Fruit fly (Drosophila melanogaster) whole organism, embryonic: ENCODE data around the gene CG2691.

Source experiments
- B-H1 ChIP-seq: fragments of 200-800 bp; sonication (Bioruptor generic); IDR thresholded peaks from 3 replicates; pipeline ENCODE4 v1.3.6; 2022; ENCODE audit warnings: missing biosample characterization, missing genetic modification characterization
- CG10321 ChIP-seq: fragments of 200-800 bp; sonication (Bioruptor generic); IDR thresholded peaks from 2 replicates; pipeline ENCODE4 v1.3.6; 2022; ENCODE audit warnings: missing biosample characterization, missing genetic modification characterization
- CG10366 ChIP-seq: fragments of 200-800 bp; sonication (Bioruptor generic); IDR thresholded peaks from 2 replicates; pipeline ENCODE4 v1.3.6; 2022; ENCODE audit warnings: missing biosample characterization, missing genetic modification characterization
- CG12299 ChIP-seq: fragments of 200-800 bp; sonication (Bioruptor generic); optimal IDR thresholded peaks from 2 replicates; lab custom pipeline; 2018; ENCODE audit warnings: missing biosample characterization, mild to moderate bottlenecking, missing genetic modification characterization
- CG12391 ChIP-seq: fragments of 200-800 bp; sonication (Bioruptor generic); optimal IDR thresholded peaks from 3 replicates; lab custom pipeline; 2018; ENCODE audit warnings: missing biosample characterization, mild to moderate bottlenecking, missing genetic modification characterization, moderate library complexity
- CG14441 ChIP-seq: fragments of 200-800 bp; sonication (Bioruptor generic); IDR thresholded peaks from 2 replicates; pipeline ENCODE4 v1.3.6; 2022; ENCODE audit warnings: missing biosample characterization, missing genetic modification characterization
- CG15073 ChIP-seq: fragments of 200-800 bp; sonication (Bioruptor generic); optimal IDR thresholded peaks from 2 replicates; lab custom pipeline; 2016; ENCODE audit warnings: missing biosample characterization, missing genetic modification characterization
- CG16779 ChIP-seq: fragments of 200-800 bp; sonication (Bioruptor generic); IDR thresholded peaks from 2 replicates; pipeline ENCODE4 v1.3.6; 2022; ENCODE audit warnings: missing biosample characterization, missing genetic modification characterization
- CG16813 ChIP-seq: fragments of 200-800 bp; sonication (Bioruptor generic); IDR thresholded peaks from 3 replicates; pipeline ENCODE4 v1.3.6; 2022; ENCODE audit warnings: missing biosample characterization, missing genetic modification characterization; ENCODE audit not compliant: partially characterized antibody
- CG31388 ChIP-seq: fragments of 200-800 bp; sonication (Bioruptor generic); optimal IDR thresholded peaks from 2 replicates; lab custom pipeline; 2016; ENCODE audit warnings: missing biosample characterization, missing genetic modification characterization
- CG32772 ChIP-seq: fragments of 200-800 bp; sonication (Bioruptor generic); IDR thresholded peaks from 2 replicates; pipeline ENCODE4 v1.3.6; 2022; ENCODE audit warnings: missing biosample characterization, missing genetic modification characterization
- CG4328 ChIP-seq: fragments of 200-800 bp; sonication (Bioruptor generic); optimal IDR thresholded peaks from 3 replicates; lab custom pipeline; 2017; ENCODE audit warnings: missing biosample characterization, missing genetic modification reagents, missing genetic modification characterization
- CG7839 ChIP-seq: fragments of 200-800 bp; sonication (Bioruptor generic); optimal IDR thresholded peaks from 3 replicates; lab custom pipeline; 2018; ENCODE audit warnings: missing biosample characterization, mild to moderate bottlenecking, missing genetic modification characterization, moderate library complexity
- CG8359 ChIP-seq: fragments of 200-800 bp; sonication (Bioruptor generic); optimal IDR thresholded peaks from 2 replicates; lab custom pipeline; 2017; ENCODE audit warnings: missing biosample characterization, mild to moderate bottlenecking, missing genetic modification characterization, borderline replicate concordance
- CG8924 ChIP-seq: fragments of 200-800 bp; optimal IDR thresholded peaks from 3 replicates; lab custom pipeline; 2019; ENCODE audit warnings: missing biosample characterization, mild to moderate bottlenecking, missing genetic modification characterization, moderate library complexity
- CG9215 ChIP-seq: fragments of 200-800 bp; sonication (Bioruptor generic); IDR thresholded peaks from 2 replicates; pipeline ENCODE4 v1.3.6; 2022; ENCODE audit warnings: missing biosample characterization, missing genetic modification characterization
- CG9727 ChIP-seq: fragments of 200-800 bp; sonication (Bioruptor generic); optimal IDR thresholded peaks from 3 replicates; lab custom pipeline; 2017; ENCODE audit warnings: missing biosample characterization, mild to moderate bottlenecking, missing genetic modification characterization
- CTCF ChIP-seq: fragments of 200-800 bp; sonication (Bioruptor generic); optimal IDR thresholded peaks from 2 replicates; lab custom pipeline; 2017; ENCODE audit warnings: missing biosample characterization, mild to moderate bottlenecking, missing genetic modification characterization, moderate library complexity
- Chrac-16 ChIP-seq: fragments of 200-800 bp; sonication (Bioruptor generic); optimal IDR thresholded peaks from 3 replicates; lab custom pipeline; 2016; ENCODE audit warnings: missing biosample characterization, missing genetic modification characterization
- Hey ChIP-seq: fragments of 200-800 bp; sonication (Bioruptor generic); optimal IDR thresholded peaks from 3 replicates; lab custom pipeline; 2018; ENCODE audit warnings: missing biosample characterization, mild to moderate bottlenecking, missing genetic modification characterization
- HmgD ChIP-seq: fragments of 200-800 bp; sonication (Bioruptor generic); optimal IDR thresholded peaks from 3 replicates; lab custom pipeline; 2016; ENCODE audit warnings: missing biosample characterization, missing genetic modification characterization
- MTF-1 ChIP-seq: fragments of 200-800 bp; sonication (Bioruptor generic); optimal IDR thresholded peaks from 2 replicates; lab custom pipeline; 2018; ENCODE audit warnings: missing biosample characterization, mild to moderate bottlenecking, missing genetic modification characterization, borderline replicate concordance
- Opbp ChIP-seq: fragments of 200-800 bp; sonication (Bioruptor generic); IDR thresholded peaks from 3 replicates; pipeline ENCODE4 v1.3.6; 2022; ENCODE audit warnings: missing biosample characterization, missing genetic modification characterization; ENCODE audit not compliant: partially characterized antibody
- Sry-β ChIP-seq: fragments of 200-800 bp; sonication (Bioruptor generic); optimal IDR thresholded peaks from 2 replicates; lab custom pipeline; 2018; ENCODE audit warnings: missing biosample characterization, mild to moderate bottlenecking, missing genetic modification characterization, moderate library complexity
- Sry-δ ChIP-seq: fragments of 200-800 bp; sonication (Bioruptor generic); optimal IDR thresholded peaks from 2 replicates; lab custom pipeline; 2016; ENCODE audit warnings: missing biosample characterization, missing genetic modification characterization
- Taf1 ChIP-seq: fragments of 200-800 bp; sonication (Bioruptor generic); IDR thresholded peaks from 2 replicates; pipeline ENCODE4 v1.3.6; 2022; ENCODE audit warnings: missing biosample characterization, missing genetic modification characterization
- ash1 ChIP-seq: fragments of 200-800 bp; sonication (Bioruptor generic); optimal IDR thresholded peaks from 2 replicates; lab custom pipeline; 2018; ENCODE audit warnings: missing biosample characterization, mild to moderate bottlenecking, missing genetic modification characterization
- bowl ChIP-seq: fragments of 200-800 bp; sonication (Bioruptor generic); IDR thresholded peaks from 2 replicates; pipeline ENCODE4 v1.3.6; 2022; ENCODE audit warnings: missing biosample characterization, missing genetic modification characterization
- cas ChIP-seq: fragments of 200-800 bp; sonication (Bioruptor generic); IDR thresholded peaks from 2 replicates; pipeline ENCODE4 v1.3.6; 2022; ENCODE audit warnings: missing biosample characterization, missing genetic modification characterization
- da ChIP-seq: fragments of 200-800 bp; sonication (Bioruptor generic); optimal IDR thresholded peaks from 2 replicates; lab custom pipeline; 2016; ENCODE audit warnings: missing biosample characterization, missing genetic modification characterization
- emc ChIP-seq: fragments of 200-800 bp; sonication (Bioruptor generic); optimal IDR thresholded peaks from 2 replicates; lab custom pipeline; 2016; ENCODE audit warnings: missing biosample characterization, missing genetic modification characterization
- ftz-f1 ChIP-seq: fragments of 200-800 bp; sonication (Bioruptor generic); optimal IDR thresholded peaks from 2 replicates; lab custom pipeline; 2016; ENCODE audit warnings: missing biosample characterization, missing genetic modification characterization
- grn ChIP-seq: fragments of 200-800 bp; sonication (Bioruptor generic); optimal IDR thresholded peaks from 3 replicates; lab custom pipeline; 2017; ENCODE audit warnings: missing biosample characterization, missing genetic modification characterization
- hbn ChIP-seq: fragments of 200-800 bp; sonication (Bioruptor generic); IDR thresholded peaks from 2 replicates; pipeline ENCODE4 v1.3.6; 2022; ENCODE audit warnings: missing biosample characterization, missing genetic modification characterization; ENCODE audit not compliant: partially characterized antibody
- jing ChIP-seq: fragments of 200-800 bp; sonication (Bioruptor generic); optimal IDR thresholded peaks from 2 replicates; lab custom pipeline; 2018; ENCODE audit warnings: missing biosample characterization, mild to moderate bottlenecking, missing genetic modification characterization
- lmd ChIP-seq: fragments of 200-800 bp; sonication (Bioruptor generic); IDR thresholded peaks from 2 replicates; pipeline ENCODE4 v1.3.6; 2022; ENCODE audit warnings: missing biosample characterization, missing genetic modification characterization
- luna ChIP-seq: fragments of 200-800 bp; sonication (Bioruptor generic); optimal IDR thresholded peaks from 2 replicates; lab custom pipeline; 2016; ENCODE audit warnings: missing biosample characterization, missing genetic modification characterization
- maf-S ChIP-seq: fragments of 200-800 bp; sonication (Bioruptor generic); optimal IDR thresholded peaks from 2 replicates; lab custom pipeline; 2016; ENCODE audit warnings: missing biosample characterization, missing genetic modification characterization
- mld ChIP-seq: fragments of 200-800 bp; sonication (Bioruptor generic); IDR thresholded peaks from 3 replicates; pipeline ENCODE4 v1.3.6; 2022; ENCODE audit warnings: missing biosample characterization, missing genetic modification characterization; ENCODE audit not compliant: partially characterized antibody
- nerfin-1 ChIP-seq: fragments of 200-800 bp; sonication (Bioruptor generic); optimal IDR thresholded peaks from 3 replicates; lab custom pipeline; 2019; ENCODE audit warnings: missing biosample characterization, mild to moderate bottlenecking, missing genetic modification characterization, moderate library complexity
- org-1 ChIP-seq: fragments of 200-800 bp; sonication (Bioruptor generic); optimal IDR thresholded peaks from 2 replicates; lab custom pipeline; 2017; ENCODE audit warnings: missing biosample characterization, missing genetic modification characterization
- p53 ChIP-seq: fragments of 200-800 bp; sonication (Bioruptor generic); optimal IDR thresholded peaks from 2 replicates; lab custom pipeline; 2016; ENCODE audit warnings: missing biosample characterization, missing genetic modification characterization
- pan ChIP-seq, 4 experiments: fragments of >200 bp in 3 of 4; fragments of 200-800 bp in 1 of 4; sonication (Bioruptor generic) in 1 of 4; optimal IDR thresholded peaks in 3 of 4; IDR thresholded peaks in 1 of 4; 2 replicates each; pipeline versions ENCODE4 v1.3.6 to Lab custom; 2017 to 2022; ENCODE audit warnings: missing biosample characterization in 2 of 4, missing genetic modification characterization in 2 of 4, mixed read lengths in 1 of 4
- pb ChIP-seq: fragments of 200-800 bp; sonication (Bioruptor generic); optimal IDR thresholded peaks from 3 replicates; lab custom pipeline; 2016; ENCODE audit warnings: missing biosample characterization, missing genetic modification characterization
- phol ChIP-seq: fragments of 200-800 bp; sonication (Bioruptor generic); optimal IDR thresholded peaks from 3 replicates; lab custom pipeline; 2018; ENCODE audit warnings: missing biosample characterization, mild to moderate bottlenecking, missing genetic modification characterization, moderate library complexity
- prd ChIP-seq, 3 experiments: fragments of >200 bp in 2 of 3; fragments of 200-800 bp in 1 of 3; sonication (Bioruptor generic) in 1 of 3; optimal IDR thresholded peaks in 2 of 3; IDR thresholded peaks in 1 of 3; 2 replicates in 2 of 3; 3 replicates in 1 of 3; pipeline versions ENCODE4 v1.3.6 to Lab custom; 2017 to 2022; ENCODE audit warnings: missing biosample characterization in 1 of 3, missing genetic modification characterization in 1 of 3
- sd ChIP-seq: fragments of 200-800 bp; sonication (Bioruptor generic); optimal IDR thresholded peaks from 3 replicates; lab custom pipeline; 2018; ENCODE audit warnings: missing biosample characterization, mild to moderate bottlenecking, missing genetic modification characterization, moderate library complexity
- sens-2 ChIP-seq: fragments of 200-800 bp; sonication (Bioruptor generic); IDR thresholded peaks from 2 replicates; pipeline ENCODE4 v1.3.6; 2022; ENCODE audit warnings: missing biosample characterization, missing genetic modification characterization
- sug ChIP-seq: fragments of 200-800 bp; optimal IDR thresholded peaks from 2 replicates; lab custom pipeline; 2019; ENCODE audit warnings: missing biosample characterization, mild to moderate bottlenecking, missing genetic modification characterization, moderate library complexity
- wor ChIP-seq: fragments of 200-800 bp; sonication (Bioruptor generic); IDR thresholded peaks from 2 replicates; pipeline ENCODE4 v1.3.6; 2022; ENCODE audit warnings: missing biosample characterization, missing genetic modification characterization
- zen ChIP-seq: fragments of 200-800 bp; sonication (Bioruptor generic); optimal IDR thresholded peaks from 3 replicates; lab custom pipeline; 2018; ENCODE audit warnings: missing biosample characterization, mild to moderate bottlenecking, missing genetic modification characterization, moderate library complexity

The CG2691 gene

DNA sequence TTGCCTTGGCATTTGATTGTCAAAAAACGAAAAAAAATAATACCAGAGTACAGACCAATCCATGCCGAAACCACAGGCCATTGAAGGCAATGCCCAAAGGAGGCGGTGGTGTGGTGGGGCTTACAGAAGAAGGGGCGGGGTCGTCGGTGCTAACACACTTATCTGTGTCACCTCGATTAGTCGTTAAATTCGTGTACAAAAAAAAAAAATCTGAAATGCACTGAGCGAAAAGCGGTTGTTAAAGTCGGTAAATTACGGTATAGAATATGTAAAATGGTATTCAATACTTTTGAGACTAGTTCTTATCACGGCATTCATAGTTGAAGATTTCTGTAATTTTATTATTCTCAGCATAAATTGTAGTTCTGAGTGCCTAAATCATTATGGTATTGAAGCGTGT lies 19.8 kb upstream of the CG2691 start (continued):
- TF ChIP-seq CG15073 (GFP tag; lab: Kevin White, UChicago) (no peak), mld (GFP tag; lab: Robert Waterston, UW) (no peak), zen (tag; lab: Kevin White, UChicago) (peak; percentile 26), Taf1 (GFP tag; lab: Robert Waterston, UW) (0 out of 2 replicates have a peak, but pooled peaks have one; percentile 9), bowl (GFP tag; lab: Robert Waterston, UW) (peak; percentile 46; the same call in 1 of the 2 replicates), CG10321 (GFP tag; lab: Robert Waterston, UW) (no peak), jing (GFP tag; lab: Kevin White, UChicago) (peak; percentile 37), maf-S (GFP tag; lab: Kevin White, UChicago) (no peak), CG9215 (GFP tag; lab: Robert Waterston, UW) (no peak), CG14441 (GFP tag; lab: Robert Waterston, UW) (peak; percentile 70), da (GFP tag; lab: Kevin White, UChicago) (peak; percentile 5), Sry-δ (GFP tag; lab: Kevin White, UChicago) (no peak), Sry-β (GFP tag; lab: Kevin White, UChicago) (no peak), CG4328 (no peak), Opbp (no peak), CG8924 (tag; lab: Kevin White, UChicago) (peak; percentile 23), cas (GFP tag; lab: Robert Waterston, UW) (no peak), grn (GFP tag; lab: Kevin White, UChicago) (peak; percentile 50), luna (GFP tag; lab: Kevin White, UChicago) (no peak), ash1 (GFP tag; lab: Kevin White, UChicago) (no peak), phol (tag; lab: Kevin White, UChicago) (peak; percentile 63), CG12391 (peak; percentile 47), CG16779 (GFP tag; lab: Robert Waterston, UW) (0 out of 2 replicates have a peak, but pooled peaks have one; percentile 16), lmd (peak; percentile 26; the same call in 1 of the 2 replicates), ftz-f1 (GFP tag; lab: Kevin White, UChicago) (peak; percentile 71), CG12299 (tag; lab: Kevin White, UChicago) (no peak), CG7839 (tag; lab: Kevin White, UChicago) (peak; percentile 70), pb (GFP tag; lab: Kevin White, UChicago) (no peak), sd (tag; lab: Kevin White, UChicago) (no peak), nerfin-1 (tag; lab: Kevin White, UChicago) (no peak), emc (GFP tag; lab: Kevin White, UChicago) (no peak), CG8359 (GFP tag; lab: Kevin White, UChicago) (no peak), sens-2 (GFP tag; lab: Robert Waterston, UW) (peak; percentile 69), prd (optimal IDR thresholded peaks at IDR 0.05; lab: Kevin White, UChicago) (no peak), prd (GFP tag; IDR thresholded peaks at IDR 0.05; lab: Robert Waterston, UW) (peak; percentile 81), B-H1 (GFP tag; lab: Robert Waterston, UW) (peak; percentile 74), MTF-1 (no peak), org-1 (peak; percentile 8), Chrac-16 (GFP tag; lab: Kevin White, UChicago) (peak; percentile 20), CG32772 (GFP tag; lab: Robert Waterston, UW) (peak; percentile 73), CG16813 (GFP tag; lab: Robert Waterston, UW) (no peak), p53 (GFP tag; lab: Kevin White, UChicago) (no peak), CG31388 (GFP tag; lab: Kevin White, UChicago) (no peak), wor (no peak), Hey (tag; lab: Kevin White, UChicago) (no peak), hbn (GFP tag; lab: Robert Waterston, UW) (no peak), CG10366 (GFP tag; lab: Robert Waterston, UW) (peak; percentile 28), HmgD (GFP tag; lab: Kevin White, UChicago) (no peak), sug (tag; lab: Kevin White, UChicago) (peak; percentile 67), CG9727 (GFP tag; lab: Kevin White, UChicago) (peak; percentile 56), CTCF (GFP tag; lab: Kevin White, UChicago) (no peak), pan (optimal IDR thresholded peaks at IDR 0.05; lab: Kevin White, UChicago) (no peak), pan (GFP tag; optimal IDR thresholded peaks at IDR 0.05 in 1 of 2, IDR thresholded peaks at IDR 0.05 in 1 of 2) (peak in 1 of 2 experiments; percentile 83)
